Fruit fly (Drosophila melanogaster): Measurements from ENCODE around the gene Ent3.

DNA sequence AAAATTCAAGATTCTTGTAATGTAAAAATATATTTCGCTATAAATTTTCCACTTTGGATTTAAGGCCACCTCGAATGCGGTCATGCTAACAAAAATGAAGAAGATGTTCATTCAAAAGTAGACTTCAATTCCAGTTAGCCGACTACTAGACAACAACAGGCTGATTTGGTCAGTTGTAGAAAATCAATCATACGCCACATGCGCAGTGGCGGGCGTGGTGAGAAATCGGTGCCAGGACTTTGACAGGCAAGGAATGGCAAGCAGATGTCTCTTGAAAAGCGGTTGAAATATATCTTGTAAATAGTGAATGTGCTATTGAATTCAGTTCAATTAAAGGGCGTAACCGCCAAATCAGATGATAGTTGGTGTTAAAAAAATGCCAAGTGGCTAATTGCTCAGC is at the start of gene Ent3:
- no peak for TF ChIP-seq Smox (GFP tag; optimal IDR thresholded peaks at IDR 0.05)
- TF ChIP-seq CG6854 (GFP tag; optimal IDR thresholded peaks at IDR 0.05): no peak
- TF ChIP-seq CG9139 (GFP tag; optimal IDR thresholded peaks at IDR 0.05): no peak
- no peak for TF ChIP-seq fd59A (GFP tag; optimal IDR thresholded peaks at IDR 0.05)
- TF ChIP-seq pdm3 (GFP tag; optimal IDR thresholded peaks at IDR 0.05): no peak
- TF ChIP-seq Gug (GFP tag; IDR thresholded peaks at IDR 0.05): no peak
- no peak for TF ChIP-seq Lpt (GFP tag; optimal IDR thresholded peaks at IDR 0.05)
- no peak for TF ChIP-seq net (GFP tag; optimal IDR thresholded peaks at IDR 0.05)
